Worm (Caenorhabditis elegans) whole organism, L4 larva: ENCODE results near the gene gnrr-2.
A peak's percentile ranks its signal among the peaks of the same experiment; 100 is the strongest.

Experiments used
- D1046.2 ChIP-seq: fragments of 200-800 bp; sonication (Bioruptor generic); IDR thresholded peaks from 2 replicates; pipeline ENCODE4 v1.3.6; 2022; ENCODE audit warnings: missing genetic modification characterization, missing compliant biosample characterization
- F10B5.3 ChIP-seq: sonication (generic microtip); optimal IDR thresholded peaks from 2 replicates; lab custom pipeline; 2016; ENCODE audit warnings: mild to moderate bottlenecking, missing genetic modification characterization, missing compliant biosample characterization
- F26F4.8 ChIP-seq: fragments of 200-800 bp; sonication (Bioruptor generic); conservative IDR thresholded peaks from 2 replicates; pipeline ENCODE4 v1.3.6; 2022; ENCODE audit warnings: missing genetic modification characterization, missing compliant biosample characterization
- F37D6.2 ChIP-seq: sonication (generic microtip); optimal IDR thresholded peaks from 2 replicates; lab custom pipeline; 2016; ENCODE audit warnings: mild to moderate bottlenecking, missing genetic modification characterization, missing compliant biosample characterization
- F49E8.2 ChIP-seq: sonication (generic microtip); optimal IDR thresholded peaks from 2 replicates; lab custom pipeline; 2016; ENCODE audit warnings: missing compliant biosample characterization, mild to moderate bottlenecking, missing genetic modification characterization, borderline replicate concordance
- T20F7.1 ChIP-seq: fragments of 200-800 bp; sonication (Bioruptor generic); optimal IDR thresholded peaks from 2 replicates; lab custom pipeline; 2018; ENCODE audit warnings: mild to moderate bottlenecking, missing genetic modification characterization, missing compliant biosample characterization
- T26A8.4 ChIP-seq: fragments of 200-800 bp; sonication (Bioruptor generic); IDR thresholded peaks from 2 replicates; pipeline ENCODE4 v1.3.6; 2022; ENCODE audit warnings: missing genetic modification characterization, missing compliant biosample characterization
- Y48G9A.11 ChIP-seq: fragments of 200-800 bp; sonication (Bioruptor generic); IDR thresholded peaks from 2 replicates; pipeline ENCODE4 v1.3.6; 2022; ENCODE audit warnings: missing genetic modification reagents, missing genetic modification characterization, missing compliant biosample characterization
- Y75B8A.6 ChIP-seq: fragments of 200-800 bp; sonication (Bioruptor generic); IDR thresholded peaks from 2 replicates; pipeline ENCODE4 v1.3.6; 2022; ENCODE audit warnings: missing genetic modification reagents, missing genetic modification characterization, missing compliant biosample characterization
- ZK337.2 ChIP-seq: fragments of 200-800 bp; sonication (Bioruptor generic); IDR thresholded peaks from 2 replicates; pipeline ENCODE4 v1.3.6; 2022; ENCODE audit warnings: missing genetic modification reagents, missing genetic modification characterization, missing compliant biosample characterization
- ama-1 ChIP-seq: fragments of 150-350 bp; optimal IDR thresholded peaks from 2 replicates; lab custom pipeline; 2014; ENCODE audit warnings: inconsistent platforms, mixed read lengths
- arid-1 ChIP-seq: fragments of 200-800 bp; sonication (Bioruptor generic); conservative IDR thresholded peaks from 2 replicates; pipeline ENCODE4 v1.3.6; 2022; ENCODE audit warnings: missing genetic modification reagents, missing genetic modification characterization, missing compliant biosample characterization
- attf-4 ChIP-seq: sonication (generic microtip); optimal IDR thresholded peaks from 3 replicates; lab custom pipeline; 2017; ENCODE audit warnings: missing biosample characterization, missing genetic modification characterization
- ceh-28 ChIP-seq: fragments of 150-350 bp; optimal IDR thresholded peaks from 2 replicates; lab custom pipeline; 2014; ENCODE audit warnings: missing biosample characterization, missing genetic modification reagents, missing genetic modification characterization
- ceh-32 ChIP-seq: sonication (generic microtip); optimal IDR thresholded peaks from 2 replicates; lab custom pipeline; 2016; ENCODE audit warnings: mild to moderate bottlenecking, missing genetic modification characterization, missing compliant biosample characterization; ENCODE audit not compliant: poor library complexity
- dmd-9 ChIP-seq: fragments of 200-800 bp; sonication (Bioruptor generic); IDR thresholded peaks from 2 replicates; pipeline ENCODE4 v1.3.6; 2022; ENCODE audit warnings: missing genetic modification reagents, missing genetic modification characterization, missing compliant biosample characterization
- duxl-1 ChIP-seq: sonication (generic microtip); optimal IDR thresholded peaks from 2 replicates; lab custom pipeline; 2016; ENCODE audit warnings: mild to moderate bottlenecking, missing genetic modification characterization, moderate library complexity, missing compliant biosample characterization; ENCODE audit not compliant: poor library complexity
- egl-27 ChIP-seq: sonication (generic microtip); optimal IDR thresholded peaks from 3 replicates; lab custom pipeline; 2017; ENCODE audit warnings: missing biosample characterization, missing genetic modification reagents, missing genetic modification characterization
- egl-43 ChIP-seq: fragments of 200-800 bp; sonication (Bioruptor generic); IDR thresholded peaks from 2 replicates; pipeline ENCODE4 v1.3.6; 2022; ENCODE audit warnings: missing genetic modification reagents, missing genetic modification characterization, missing compliant biosample characterization
- hlh-30 ChIP-seq: sonication (generic microtip); optimal IDR thresholded peaks from 2 replicates; lab custom pipeline; 2017; ENCODE audit warnings: antibody characterized with exemption, mild to moderate bottlenecking, missing genetic modification characterization, missing compliant biosample characterization; ENCODE audit not compliant: insufficient read depth
- lim-7 ChIP-seq: fragments of 200-800 bp; sonication (Bioruptor generic); IDR thresholded peaks from 2 replicates; pipeline ENCODE4 v1.3.6; 2022; ENCODE audit warnings: missing genetic modification characterization, missing compliant biosample characterization
- lin-1 ChIP-seq: fragments of 200-800 bp; sonication (Bioruptor generic); IDR thresholded peaks from 2 replicates; pipeline ENCODE4 v1.3.6; 2022; ENCODE audit warnings: missing genetic modification reagents, missing genetic modification characterization, missing compliant biosample characterization
- lsy-2 ChIP-seq, 2 experiments: fragments of 150-350 bp in 1 of 2; sonication (generic microtip) in 1 of 2; optimal IDR thresholded peaks; 2 replicates each; lab custom pipeline; 2014 to 2017; ENCODE audit warnings: missing biosample characterization in 2 of 2, missing genetic modification characterization in 2 of 2
- mdt-29 ChIP-seq: fragments of 200-800 bp; sonication (Bioruptor generic); IDR thresholded peaks from 2 replicates; pipeline ENCODE4 v1.3.6; 2022; ENCODE audit warnings: missing genetic modification reagents, missing genetic modification characterization, missing compliant biosample characterization
- mes-2 ChIP-seq: sonication (generic microtip); optimal IDR thresholded peaks from 2 replicates; lab custom pipeline; 2016; ENCODE audit warnings: missing genotype, mild to moderate bottlenecking, missing genetic modification characterization, missing compliant biosample characterization; ENCODE audit not compliant: poor library complexity, severe bottlenecking
- mxl-3 ChIP-seq: fragments of 200-800 bp; sonication (Bioruptor generic); optimal IDR thresholded peaks from 2 replicates; lab custom pipeline; 2018; ENCODE audit warnings: mild to moderate bottlenecking, missing genetic modification characterization, missing compliant biosample characterization
- nhr-102 ChIP-seq: sonication (generic microtip); optimal IDR thresholded peaks from 2 replicates; lab custom pipeline; 2016; ENCODE audit warnings: mild to moderate bottlenecking, missing genetic modification characterization, moderate library complexity, missing compliant biosample characterization
- nhr-111 ChIP-seq: fragments of 200-800 bp; sonication (Bioruptor generic); optimal IDR thresholded peaks from 2 replicates; lab custom pipeline; 2018; ENCODE audit warnings: mild to moderate bottlenecking, missing genetic modification characterization, missing compliant biosample characterization
- nhr-25 ChIP-seq: sonication (generic microtip); optimal IDR thresholded peaks from 2 replicates; lab custom pipeline; 2017; ENCODE audit warnings: missing genetic modification characterization, mild to moderate bottlenecking, missing compliant biosample characterization, antibody characterized with exemption, moderate library complexity, borderline replicate concordance; ENCODE audit not compliant: insufficient read depth
- nhr-42 ChIP-seq: fragments of 200-800 bp; sonication (Bioruptor generic); IDR thresholded peaks from 2 replicates; pipeline ENCODE4 v1.3.6; 2022; ENCODE audit warnings: missing genetic modification characterization, missing compliant biosample characterization
- nhr-6 ChIP-seq: fragments of 150-350 bp; optimal IDR thresholded peaks from 2 replicates; lab custom pipeline; 2014; ENCODE audit warnings: missing biosample characterization, missing genetic modification characterization
- nhr-77 ChIP-seq: fragments of 150-350 bp; optimal IDR thresholded peaks from 2 replicates; lab custom pipeline; 2014; ENCODE audit warnings: missing biosample characterization, missing genetic modification characterization
- pha-4 ChIP-seq, 2 experiments: fragments of 150-350 bp in 1 of 2; fragments of 200-800 bp in 1 of 2; sonication (Bioruptor generic) in 1 of 2; IDR thresholded peaks in 1 of 2; optimal IDR thresholded peaks in 1 of 2; 2 replicates each; pipeline versions ENCODE4 v1.3.6 to Lab custom; 2014 to 2022; ENCODE audit warnings: missing genetic modification characterization in 2 of 2, missing genetic modification reagents in 2 of 2, missing biosample characterization in 1 of 2, missing compliant biosample characterization in 1 of 2
- set-16 ChIP-seq: fragments of 200-800 bp; sonication (Bioruptor generic); IDR thresholded peaks from 2 replicates; pipeline ENCODE4 v1.3.6; 2022; ENCODE audit warnings: missing genetic modification reagents, missing genetic modification characterization, missing compliant biosample characterization
- snpc-1.2 ChIP-seq: fragments of 200-800 bp; sonication (Bioruptor generic); IDR thresholded peaks from 2 replicates; pipeline ENCODE4 v1.3.6; 2022; ENCODE audit warnings: missing genetic modification reagents, missing genetic modification characterization, missing compliant biosample characterization
- snpc-4 ChIP-seq: fragments of 150-350 bp; optimal IDR thresholded peaks from 2 replicates; lab custom pipeline; 2014; ENCODE audit warnings: missing biosample characterization, missing genetic modification characterization
- spr-3 ChIP-seq: fragments of 200-800 bp; sonication (Bioruptor generic); optimal IDR thresholded peaks from 2 replicates; lab custom pipeline; 2018; ENCODE audit warnings: mild to moderate bottlenecking, missing genetic modification characterization, missing compliant biosample characterization
- tag-97 ChIP-seq: fragments of 200-800 bp; sonication (Bioruptor generic); IDR thresholded peaks from 2 replicates; pipeline ENCODE4 v1.3.6; 2022; ENCODE audit warnings: missing genetic modification characterization, missing compliant biosample characterization
- unc-130 ChIP-seq: sonication (generic microtip); optimal IDR thresholded peaks from 2 replicates; lab custom pipeline; 2016; ENCODE audit warnings: missing genetic modification reagents, missing genetic modification characterization, missing compliant biosample characterization
- unc-62 ChIP-seq, 3 experiments: fragments of 150-350 bp in 1 of 3; sonication (generic microtip); optimal IDR thresholded peaks in 2 of 3; peaks in 1 of 3; 1 replicate in 1 of 3; 2 replicates in 2 of 3; lab custom pipeline; 2014 to 2017; ENCODE audit warnings: missing biosample characterization in 3 of 3, missing genetic modification characterization in 3 of 3, missing genetic modification reagents in 3 of 3, missing genotype in 1 of 3
- vab-7 ChIP-seq: fragments of 200-800 bp; sonication (Bioruptor generic); IDR thresholded peaks from 2 replicates; pipeline ENCODE4 v1.3.6; 2022; ENCODE audit warnings: missing genetic modification reagents, missing genetic modification characterization, missing compliant biosample characterization
- zfp-2 ChIP-seq: sonication (generic microtip); optimal IDR thresholded peaks from 2 replicates; lab custom pipeline; 2016; ENCODE audit warnings: mild to moderate bottlenecking, missing genetic modification characterization, missing compliant biosample characterization
- zip-11 ChIP-seq: fragments of 200-800 bp; sonication (Bioruptor generic); IDR thresholded peaks from 2 replicates; pipeline ENCODE4 v1.3.6; 2022; ENCODE audit warnings: missing genetic modification characterization, missing compliant biosample characterization
- ztf-11 ChIP-seq: fragments of 150-350 bp; optimal IDR thresholded peaks from 2 replicates; lab custom pipeline; 2014; ENCODE audit warnings: missing biosample characterization, missing genetic modification characterization

The gnrr-2 gene

ce11 chrV:14366487-14366962, 42.3 kb upstream of the gnrr-2 start (continued):
- 0 out of 2 replicates have a peak, but pooled peaks have one; percentile 56 for TF ChIP-seq nhr-42
- no peak for TF ChIP-seq T20F7.1 (GFP tag; lab: Kevin White, UChicago)
- TF ChIP-seq egl-43 (GFP tag; lab: Robert Waterston, UW), result peak; percentile 80
- peak; percentile 65 to 79 for TF ChIP-seq lsy-2 (tag; optimal IDR thresholded peaks at IDR 0.05; lab: Kevin White, UChicago)
- peak; percentile 33 for TF ChIP-seq spr-3
- TF ChIP-seq ama-1 (lab: Kevin White, UChicago), result no peak
- peak; percentile 100 for TF ChIP-seq set-16 (GFP tag; lab: Robert Waterston, UW)
- TF ChIP-seq T26A8.4 (GFP tag; lab: Robert Waterston, UW), result 0 out of 2 replicates have a peak, but pooled peaks have one; percentile 66
- TF ChIP-seq mdt-29 (GFP tag; lab: Robert Waterston, UW), result no peak
- no peak for TF ChIP-seq zip-11 (GFP tag; lab: Robert Waterston, UW)
- TF ChIP-seq hlh-30 (tag; lab: Kevin White, UChicago), result peak; percentile 91
- TF ChIP-seq nhr-102 (tag; lab: Kevin White, UChicago), result peak; percentile 63
- TF ChIP-seq lin-1, result no peak
- TF ChIP-seq egl-27 (tag; lab: Kevin White, UChicago), result peak; percentile 58
- TF ChIP-seq, all 104 proteins: peak for 52

DNA sequence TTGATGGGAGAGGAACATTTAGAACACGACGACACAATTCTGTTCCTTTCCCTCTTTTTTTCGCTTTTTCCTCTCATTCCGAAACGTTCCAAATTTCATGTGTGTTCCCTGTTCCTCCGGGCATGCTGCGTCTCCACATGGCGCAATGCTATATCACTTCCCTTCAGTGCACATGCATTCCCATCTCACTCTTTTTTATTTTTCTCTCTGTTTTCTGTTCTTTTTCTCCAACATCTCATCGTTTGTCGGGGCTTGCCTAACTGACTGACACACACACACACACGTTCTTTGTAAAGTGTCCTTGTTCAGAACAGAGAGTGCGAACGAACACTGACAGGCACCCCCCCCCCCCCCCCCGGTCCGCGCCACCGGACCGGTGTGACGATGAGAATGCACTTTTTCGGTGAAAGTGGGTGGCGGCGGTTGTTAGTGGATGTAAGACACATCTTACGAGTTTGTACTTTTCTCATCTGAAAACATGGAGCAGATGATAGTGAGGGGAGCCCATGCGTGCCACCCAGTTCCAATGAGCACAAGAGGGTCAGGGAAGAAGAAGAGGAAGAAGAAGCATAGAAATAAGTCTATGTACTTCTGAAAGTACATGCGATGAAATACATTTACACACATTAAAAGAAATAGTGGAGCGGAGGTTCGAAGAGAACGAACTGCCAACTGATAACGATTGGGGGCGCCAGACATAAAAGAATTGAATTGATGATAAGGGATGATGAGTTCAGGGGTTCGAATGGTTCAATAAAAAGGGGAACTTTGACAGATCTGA, 40.4 kb upstream of the gnrr-2 start:
- TF ChIP-seq lim-7 (GFP tag; lab: Robert Waterston, UW) (no peak), Y75B8A.6 (GFP tag; lab: Robert Waterston, UW) (no peak), unc-130 (no peak), ceh-32 (no peak), ZK337.2 (GFP tag; lab: Robert Waterston, UW) (no peak), D1046.2 (GFP tag; lab: Robert Waterston, UW) (no peak), egl-43 (GFP tag; lab: Robert Waterston, UW) (no peak; the same call in none of the 2 replicates), duxl-1 (tag; lab: Kevin White, UChicago) (peak; percentile 57), F37D6.2 (tag; lab: Kevin White, UChicago) (no peak), F10B5.3 (tag; lab: Kevin White, UChicago) (no peak), nhr-6 (tag; lab: Kevin White, UChicago) (peak; percentile 76), dmd-9 (GFP tag; lab: Robert Waterston, UW) (no peak), snpc-1.2 (GFP tag; lab: Robert Waterston, UW) (no peak), nhr-25 (tag; lab: Kevin White, UChicago) (peak; percentile 90), pha-4 (GFP tag; IDR thresholded peaks at IDR 0.05; lab: Robert Waterston, UW) (no peak), pha-4 (tag; optimal IDR thresholded peaks at IDR 0.05; lab: Kevin White, UChicago) (no peak), T20F7.1 (GFP tag; lab: Kevin White, UChicago) (no peak), ztf-11 (no peak), mxl-3 (GFP tag; lab: Kevin White, UChicago) (peak; percentile 86), zfp-2 (tag; lab: Kevin White, UChicago) (no peak), arid-1 (no peak), F49E8.2 (tag; lab: Kevin White, UChicago) (no peak), unc-62 (GFP tag; optimal IDR thresholded peaks at IDR 0.05 in 1 of 2; lab: Kevin White, UChicago) (peak in 1 of 2 experiments; percentile 93), unc-62 (tag; optimal IDR thresholded peaks at IDR 0.05; lab: Kevin White, UChicago) (no peak), nhr-77 (tag; lab: Kevin White, UChicago) (no peak), vab-7 (GFP tag; lab: Robert Waterston, UW) (no peak), attf-4 (tag; lab: Kevin White, UChicago) (no peak), nhr-42 (no peak), ceh-28 (tag; lab: Kevin White, UChicago) (no peak), tag-97 (no peak), lin-1 (0 out of 2 replicates have a peak, but pooled peaks have one; percentile 10), mes-2 (peak; percentile 65), spr-3 (no peak), Y48G9A.11 (GFP tag; lab: Robert Waterston, UW) (no peak), ama-1 (lab: Kevin White, UChicago) (no peak), snpc-4 (tag; lab: Kevin White, UChicago) (no peak), F26F4.8 (GFP tag; lab: Robert Waterston, UW) (no peak), nhr-111 (GFP tag; lab: Kevin White, UChicago) (no peak)
